Worm (Caenorhabditis elegans) whole organism, young adult: ENCODE measurements around the gene W02B3.4.
A peak's percentile ranks its signal among the peaks of the same experiment; 100 is the strongest.

Experiments
- C17E4.6 ChIP-seq: fragments of 200-800 bp; sonication (Bioruptor generic); IDR thresholded peaks from 2 replicates; pipeline ENCODE4 v1.3.6; 2022; ENCODE audit warnings: missing genetic modification reagents, missing genetic modification characterization, missing compliant biosample characterization
- F23B12.7 ChIP-seq: sonication (generic microtip); optimal IDR thresholded peaks from 2 replicates; lab custom pipeline; 2017; ENCODE audit warnings: missing genetic modification characterization, mild to moderate bottlenecking, missing compliant biosample characterization, antibody characterized with exemption, moderate library complexity; ENCODE audit not compliant: insufficient read depth
- F33H1.4 ChIP-seq: fragments of 200-800 bp; sonication (Bioruptor generic); IDR thresholded peaks from 2 replicates; pipeline ENCODE4 v1.3.6; 2022; ENCODE audit warnings: missing genetic modification reagents, missing genetic modification characterization, missing compliant biosample characterization
- T07F8.4 ChIP-seq: sonication (generic microtip); optimal IDR thresholded peaks from 2 replicates; lab custom pipeline; 2016; ENCODE audit warnings: mild to moderate bottlenecking, missing genetic modification characterization, moderate library complexity, missing compliant biosample characterization
- T26A5.8 ChIP-seq: sonication (generic microtip); optimal IDR thresholded peaks from 2 replicates; lab custom pipeline; 2016; ENCODE audit warnings: missing genetic modification characterization, missing compliant biosample characterization
- Y53G8AR.9 ChIP-seq: fragments of 200-800 bp; sonication (Bioruptor generic); conservative IDR thresholded peaks from 2 replicates; pipeline ENCODE4 v1.3.6; 2022; ENCODE audit warnings: missing genetic modification reagents, missing genetic modification characterization, missing compliant biosample characterization
- Y67H2A.10 ChIP-seq: fragments of 200-800 bp; sonication (Bioruptor generic); conservative IDR thresholded peaks from 2 replicates; pipeline ENCODE4 v1.3.6; 2022; ENCODE audit warnings: missing genetic modification reagents, missing genetic modification characterization, missing compliant biosample characterization
- ZK185.1 ChIP-seq: sonication (generic microtip); optimal IDR thresholded peaks from 2 replicates; lab custom pipeline; 2016; ENCODE audit warnings: mild to moderate bottlenecking, missing genetic modification characterization, missing compliant biosample characterization; ENCODE audit not compliant: poor library complexity, severe bottlenecking
- ama-1 ChIP-seq, 3 experiments: fragments of 150-350 bp in 1 of 3; sonication (generic microtip) in 2 of 3; optimal IDR thresholded peaks; 2 replicates each; lab custom pipeline; 2014 to 2018; ENCODE audit warnings: missing biosample characterization in 2 of 3, missing genetic modification characterization in 2 of 3, missing genetic modification reagents in 2 of 3
- aptf-3 ChIP-seq: fragments of 200-800 bp; sonication (Bioruptor generic); IDR thresholded peaks from 2 replicates; pipeline ENCODE4 v1.3.6; 2022; ENCODE audit warnings: missing genetic modification characterization, missing compliant biosample characterization
- atf-7 ChIP-seq: sonication (generic microtip); optimal IDR thresholded peaks from 2 replicates; lab custom pipeline; 2017; ENCODE audit warnings: mild to moderate bottlenecking, missing genetic modification characterization, missing compliant biosample characterization
- attf-3 ChIP-seq: fragments of 200-800 bp; sonication (Bioruptor generic); conservative IDR thresholded peaks from 2 replicates; pipeline ENCODE4 v1.3.6; 2022; ENCODE audit warnings: missing genetic modification reagents, missing genetic modification characterization, missing compliant biosample characterization
- bed-1 ChIP-seq: fragments of 200-800 bp; sonication (Bioruptor generic); IDR thresholded peaks from 2 replicates; pipeline ENCODE4 v1.3.6; 2022; ENCODE audit warnings: missing genetic modification reagents, missing genetic modification characterization, missing compliant biosample characterization
- ceh-91 ChIP-seq: fragments of 200-800 bp; sonication (Bioruptor generic); IDR thresholded peaks from 2 replicates; pipeline ENCODE4 v1.3.6; 2022; ENCODE audit warnings: missing genetic modification reagents, missing genetic modification characterization, missing compliant biosample characterization
- chd-7 ChIP-seq: sonication (generic microtip); optimal IDR thresholded peaks from 2 replicates; lab custom pipeline; 2016; ENCODE audit warnings: mild to moderate bottlenecking, missing genetic modification characterization, moderate library complexity, missing compliant biosample characterization
- die-1 ChIP-seq: sonication (generic microtip); optimal IDR thresholded peaks from 2 replicates; lab custom pipeline; 2016; ENCODE audit warnings: missing genotype, mild to moderate bottlenecking, missing genetic modification characterization, missing compliant biosample characterization
- egl-44 ChIP-seq: fragments of 200-800 bp; sonication (Bioruptor generic); IDR thresholded peaks from 2 replicates; pipeline ENCODE4 v1.3.6; 2022; ENCODE audit warnings: missing genetic modification reagents, missing genetic modification characterization, missing compliant biosample characterization
- fkh-3 ChIP-seq: sonication (generic microtip); optimal IDR thresholded peaks from 2 replicates; lab custom pipeline; 2016; ENCODE audit warnings: mild to moderate bottlenecking, missing genetic modification characterization, missing compliant biosample characterization
- gei-17 ChIP-seq: fragments of 200-800 bp; sonication (Bioruptor generic); optimal IDR thresholded peaks from 2 replicates; lab custom pipeline; 2018; ENCODE audit warnings: mild to moderate bottlenecking, missing genetic modification characterization, missing compliant biosample characterization
- hlh-26 ChIP-seq: fragments of 200-800 bp; sonication (Bioruptor generic); conservative IDR thresholded peaks from 2 replicates; pipeline ENCODE4 v1.3.6; 2022; ENCODE audit warnings: missing genetic modification reagents, missing genetic modification characterization, missing compliant biosample characterization
- hmg-1.2 ChIP-seq: fragments of 200-800 bp; sonication (Bioruptor generic); IDR thresholded peaks from 2 replicates; pipeline ENCODE4 v1.3.6; 2022; ENCODE audit warnings: missing genetic modification reagents, missing genetic modification characterization, missing compliant biosample characterization
- hmg-20 ChIP-seq: fragments of 200-800 bp; sonication (Bioruptor generic); IDR thresholded peaks from 2 replicates; pipeline ENCODE4 v1.3.6; 2022; ENCODE audit warnings: missing genetic modification reagents, missing genetic modification characterization, missing compliant biosample characterization
- let-526 ChIP-seq: fragments of 200-800 bp; sonication (Bioruptor generic); IDR thresholded peaks from 2 replicates; pipeline ENCODE4 v1.3.6; 2022; ENCODE audit warnings: missing genetic modification reagents, missing genetic modification characterization, missing compliant biosample characterization
- lin-40 ChIP-seq: sonication (generic microtip); optimal IDR thresholded peaks from 2 replicates; lab custom pipeline; 2016; ENCODE audit warnings: missing genetic modification characterization, mild to moderate bottlenecking, missing compliant biosample characterization, missing genotype, missing genetic modification reagents
- lsl-1 ChIP-seq: fragments of 200-800 bp; sonication (Bioruptor generic); optimal IDR thresholded peaks from 2 replicates; lab custom pipeline; 2018; ENCODE audit warnings: mild to moderate bottlenecking, missing genetic modification characterization, moderate library complexity, missing compliant biosample characterization
- lsy-27 ChIP-seq: sonication (generic microtip); optimal IDR thresholded peaks from 2 replicates; lab custom pipeline; 2017; ENCODE audit warnings: missing genetic modification characterization, mild to moderate bottlenecking, missing compliant biosample characterization, antibody characterized with exemption, missing genotype, borderline replicate concordance; ENCODE audit not compliant: insufficient read depth
- madf-10 ChIP-seq: sonication (generic microtip); optimal IDR thresholded peaks from 2 replicates; lab custom pipeline; 2016; ENCODE audit warnings: mild to moderate bottlenecking, missing genetic modification characterization, missing compliant biosample characterization
- madf-6 ChIP-seq: fragments of 200-800 bp; sonication (Bioruptor generic); IDR thresholded peaks from 2 replicates; pipeline ENCODE4 v1.3.6; 2022; ENCODE audit warnings: missing genetic modification reagents, missing genetic modification characterization, missing compliant biosample characterization
- mxl-1 ChIP-seq: sonication (generic microtip); optimal IDR thresholded peaks from 2 replicates; lab custom pipeline; 2016; ENCODE audit warnings: missing genetic modification characterization, missing compliant biosample characterization
- nfya-1 ChIP-seq: sonication (generic microtip); optimal IDR thresholded peaks from 2 replicates; lab custom pipeline; 2017; ENCODE audit warnings: antibody characterized with exemption, missing compliant biosample characterization, missing genetic modification characterization, borderline replicate concordance; ENCODE audit not compliant: insufficient read depth
- nhr-27 ChIP-seq: fragments of 200-800 bp; sonication (Bioruptor generic); optimal IDR thresholded peaks from 2 replicates; lab custom pipeline; 2018; ENCODE audit warnings: mild to moderate bottlenecking, missing genetic modification characterization, moderate library complexity, missing compliant biosample characterization
- nhr-80 ChIP-seq: sonication (generic microtip); optimal IDR thresholded peaks from 2 replicates; lab custom pipeline; 2016; ENCODE audit warnings: missing genetic modification characterization, missing compliant biosample characterization
- nhr-90 ChIP-seq: sonication (generic microtip); optimal IDR thresholded peaks from 2 replicates; lab custom pipeline; 2016; ENCODE audit warnings: missing genotype, mild to moderate bottlenecking, missing genetic modification characterization, missing compliant biosample characterization
- snpc-3.4 ChIP-seq: sonication (generic microtip); optimal IDR thresholded peaks from 2 replicates; lab custom pipeline; 2017; ENCODE audit warnings: missing genetic modification characterization, mild to moderate bottlenecking, missing compliant biosample characterization, antibody characterized with exemption, moderate library complexity, missing genotype, missing genetic modification reagents
- sptf-2 ChIP-seq: fragments of 200-800 bp; sonication (Bioruptor generic); optimal IDR thresholded peaks from 2 replicates; lab custom pipeline; 2018; ENCODE audit warnings: mild to moderate bottlenecking, missing genetic modification characterization, missing compliant biosample characterization
- unc-130 ChIP-seq: sonication (generic microtip); optimal IDR thresholded peaks from 2 replicates; lab custom pipeline; 2016; ENCODE audit warnings: missing genetic modification reagents, missing genetic modification characterization, missing compliant biosample characterization
- zfh-2 ChIP-seq: fragments of 200-800 bp; sonication (Bioruptor generic); conservative IDR thresholded peaks from 2 replicates; pipeline ENCODE4 v1.3.6; 2022; ENCODE audit warnings: missing genetic modification reagents, missing genetic modification characterization, missing compliant biosample characterization
- ztf-3 ChIP-seq: fragments of 200-800 bp; sonication (Bioruptor generic); optimal IDR thresholded peaks from 2 replicates; lab custom pipeline; 2018; ENCODE audit warnings: mild to moderate bottlenecking, missing genetic modification characterization, missing compliant biosample characterization
- ztf-6 ChIP-seq: fragments of 200-800 bp; sonication (Bioruptor generic); IDR thresholded peaks from 2 replicates; pipeline ENCODE4 v1.3.6; 2022; ENCODE audit warnings: missing genetic modification reagents, missing genetic modification characterization, missing compliant biosample characterization

W02B3.4 gene

DNA sequence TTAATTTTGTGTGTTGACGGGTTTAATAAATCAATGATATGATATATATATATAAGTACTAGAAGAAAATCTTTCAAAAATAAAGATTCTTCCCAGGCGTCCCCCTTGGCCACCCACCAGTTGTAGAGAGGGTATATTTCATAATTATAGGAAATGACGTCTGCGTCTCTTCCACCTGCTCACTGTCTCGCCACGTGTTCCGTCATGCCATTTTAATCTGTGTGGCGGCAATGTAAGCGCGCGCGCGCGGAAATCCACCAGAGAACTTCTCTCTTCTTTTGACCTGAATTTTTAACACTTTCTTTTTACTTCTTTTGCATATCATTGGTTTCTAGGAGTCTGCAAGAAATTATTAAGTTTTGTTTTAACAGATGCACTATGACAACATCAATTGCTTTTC is 28.9 kb downstream of the W02B3.4 start (continued):
- TF ChIP-seq ztf-3 (no peak), sptf-2 (no peak), aptf-3 (GFP tag; lab: Robert Waterston, UW) (no peak), die-1 (tag; lab: Kevin White, UChicago) (no peak), lsy-27 (no peak), bed-1 (no peak), nfya-1 (tag; lab: Kevin White, UChicago) (no peak), unc-130 (no peak), hlh-26 (GFP tag; lab: Robert Waterston, UW) (no peak), ama-1 (optimal IDR thresholded peaks at IDR 0.05; lab: Kevin White, UChicago) (no peak), ama-1 (GFP tag; optimal IDR thresholded peaks at IDR 0.05; lab: Kevin White, UChicago) (no peak), ZK185.1 (tag; lab: Kevin White, UChicago) (no peak), lin-40 (tag; lab: Kevin White, UChicago) (no peak), madf-10 (tag; lab: Kevin White, UChicago) (no peak), lsl-1 (GFP tag; lab: Kevin White, UChicago) (no peak), F23B12.7 (tag; lab: Kevin White, UChicago) (no peak)

DNA sequence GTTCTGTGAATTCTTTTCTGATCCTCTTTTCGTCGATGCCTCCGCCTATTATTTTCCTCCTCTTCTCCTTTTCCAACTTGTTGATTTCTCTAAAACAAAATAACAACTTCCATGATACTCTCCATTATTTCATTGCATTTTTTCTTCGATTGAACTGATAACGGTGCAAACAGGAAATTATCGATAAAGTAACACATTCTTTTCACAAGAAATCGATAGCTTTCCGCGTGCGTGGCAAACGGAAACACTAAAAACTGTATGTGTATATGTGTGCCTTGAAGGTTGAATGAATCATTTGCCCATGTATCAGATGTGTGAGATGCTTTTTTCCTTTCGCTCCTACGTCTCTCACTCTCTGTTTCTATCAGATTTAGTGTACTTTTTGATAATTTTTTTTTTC is 31.6 kb downstream of the W02B3.4 start:
- TF ChIP-seq nhr-80 (peak; percentile 63), egl-44 (GFP tag; lab: Robert Waterston, UW) (no peak)

- TF ChIP-seq T07F8.4 (no peak), madf-6 (no peak), mxl-1 (tag; lab: Kevin White, UChicago) (no peak), snpc-3.4 (tag; lab: Kevin White, UChicago) (no peak), zfh-2 (GFP tag; lab: Robert Waterston, UW) (no peak), gei-17 (no peak), F33H1.4 (no peak), nhr-27 (tag; lab: Kevin White, UChicago) (no peak)
Measured at ce11 chrIII:650539-650938, 32.7 kb downstream of the W02B3.4 start.

DNA sequence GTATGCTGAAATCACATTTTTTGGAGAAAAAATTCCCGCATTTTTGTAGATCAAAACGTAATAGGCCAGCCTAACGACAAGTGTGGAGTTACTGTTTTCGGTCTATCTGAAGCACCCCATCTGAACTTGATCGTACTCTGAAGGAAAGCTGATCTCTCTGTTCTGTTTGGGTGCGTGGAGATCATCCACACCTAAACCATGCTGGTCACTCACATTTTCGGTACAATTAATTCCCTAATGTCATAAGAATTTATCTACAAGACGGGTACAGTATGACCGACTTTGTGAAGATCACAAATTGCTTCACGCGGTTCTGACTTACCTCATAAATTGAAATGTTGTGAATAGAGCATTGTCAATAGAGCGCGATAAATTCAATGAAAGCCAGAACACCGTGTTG is 33.3 kb downstream of the W02B3.4 start:
- no peak for TF ChIP-seq nhr-90 (tag; lab: Kevin White, UChicago)
- no peak for TF ChIP-seq atf-7 (tag; lab: Kevin White, UChicago)
- TF ChIP-seq Y67H2A.10 (GFP tag; lab: Robert Waterston, UW): no peak
- no peak for TF ChIP-seq ceh-91 (GFP tag; lab: Robert Waterston, UW)
- no peak for TF ChIP-seq Y53G8AR.9 (GFP tag; lab: Robert Waterston, UW)
- TF ChIP-seq sptf-2: no peak
- no peak for TF ChIP-seq chd-7 (tag; lab: Kevin White, UChicago)
- no peak for TF ChIP-seq ztf-6 (GFP tag; lab: Robert Waterston, UW)
- TF ChIP-seq T26A5.8 (tag; lab: Kevin White, UChicago): no peak
- TF ChIP-seq hmg-20 (GFP tag; lab: Robert Waterston, UW): no peak
- TF ChIP-seq let-526 (GFP tag; lab: Robert Waterston, UW): no peak
- no peak for TF ChIP-seq fkh-3 (tag; lab: Kevin White, UChicago)
- TF ChIP-seq hmg-1.2 (GFP tag; lab: Robert Waterston, UW): no peak
- TF ChIP-seq C17E4.6 (GFP tag; lab: Robert Waterston, UW): no peak
- TF ChIP-seq attf-3 (GFP tag; lab: Robert Waterston, UW): no peak
